Worm (Caenorhabditis elegans): Measurements from ENCODE around the gene F10E9.2.

DNA sequence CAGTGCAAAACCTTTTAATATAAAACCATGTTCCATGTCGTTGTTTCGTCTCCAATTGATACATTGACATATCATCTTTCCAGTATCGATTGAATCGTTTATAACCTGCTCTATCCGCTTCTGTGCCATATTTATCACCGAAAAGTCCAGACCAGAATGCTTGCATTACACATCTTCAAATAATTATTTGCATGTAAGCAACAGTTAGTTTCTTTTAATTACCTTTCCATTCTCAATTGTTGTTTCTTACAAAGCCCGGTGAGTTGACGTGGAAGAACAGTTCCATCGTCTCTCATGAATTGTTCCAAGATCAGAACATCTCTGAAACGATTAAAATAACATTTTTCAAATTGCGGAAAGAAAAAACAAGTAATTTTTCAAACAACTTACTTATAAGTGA is 18.7 kb downstream of the F10E9.2 start, which contains the start of gene iglr-2:
- TF ChIP-seq ama-1 (optimal IDR thresholded peaks at IDR 0.05) (no peak), ama-1 (GFP tag; optimal IDR thresholded peaks at IDR 0.05) (no peak), madf-10 (tag; optimal IDR thresholded peaks at IDR 0.05) (no peak), zim-3 (tag; optimal IDR thresholded peaks at IDR 0.05) (no peak), F33H1.4 (GFP tag; IDR thresholded peaks at IDR 0.05) (no peak), nfya-1 (tag; optimal IDR thresholded peaks at IDR 0.05; ENCODE audit: borderline replicate concordance, insufficient read depth) (no peak), F22D6.2 (tag; optimal IDR thresholded peaks at IDR 0.05) (no peak), hmg-20 (GFP tag; IDR thresholded peaks at IDR 0.05) (no peak), chd-7 (tag; optimal IDR thresholded peaks at IDR 0.05) (no peak)
